Fruit fly (Drosophila melanogaster): Measurements from ENCODE around the gene CG32270.

CG32270 gene

dm6 chr3L:3178530-3179096 is 30.2 kb downstream of the CG32270 start, which contains the start of the genes MnM and Girdin (continued):
- TF ChIP-seq CoRest (tag; optimal IDR thresholded peaks at IDR 0.05) = peak; percentile 81
- no peak for TF ChIP-seq gcm (GFP tag; optimal IDR thresholded peaks at IDR 0.05)
- TF ChIP-seq eve (GFP tag; optimal IDR thresholded peaks at IDR 0.05) = no peak
- TF ChIP-seq NC2β (GFP tag; optimal IDR thresholded peaks at IDR 0.05) = peak; percentile 51
- no peak for TF ChIP-seq CG12299 (tag; optimal IDR thresholded peaks at IDR 0.05)
- no peak for TF ChIP-seq cato (GFP tag; optimal IDR thresholded peaks at IDR 0.05; ENCODE audit: borderline replicate concordance)
- no peak for TF ChIP-seq CG2678 (tag; optimal IDR thresholded peaks at IDR 0.05)
- TF ChIP-seq bigmax (GFP tag; optimal IDR thresholded peaks at IDR 0.05) = no peak
- TF ChIP-seq CG7928 (GFP tag; optimal IDR thresholded peaks at IDR 0.05) = peak; percentile 25
- peak; percentile 39 for TF ChIP-seq Tbp (GFP tag; optimal IDR thresholded peaks at IDR 0.05)
- no peak for TF ChIP-seq CG17328 (GFP tag; IDR thresholded peaks at IDR 0.05)
- TF ChIP-seq da (GFP tag; optimal IDR thresholded peaks at IDR 0.05) = peak; percentile 28
- no peak for TF ChIP-seq CG5953 (GFP tag; IDR thresholded peaks at IDR 0.05)
- no peak for TF ChIP-seq hth (optimal IDR thresholded peaks at IDR 0.05)
- peak; percentile 50 for TF ChIP-seq CG9797 (GFP tag; optimal IDR thresholded peaks at IDR 0.05)
- TF ChIP-seq al (GFP tag; IDR thresholded peaks at IDR 0.05) = peak; percentile 44; the same call in 1 of the 2 replicates
- TF ChIP-seq CHES-1-like (GFP tag; optimal IDR thresholded peaks at IDR 0.05) = peak; percentile 86
- TF ChIP-seq CG12236 (GFP tag; optimal IDR thresholded peaks at IDR 0.05) = peak; percentile 1
- TF ChIP-seq CG10209 (GFP tag; optimal IDR thresholded peaks at IDR 0.05) = peak; percentile 56
- TF ChIP-seq sisA (GFP tag; IDR thresholded peaks at IDR 0.05) = peak; percentile 56
- 0 out of 2 replicates have a peak, but pooled peaks have one; percentile 8 for TF ChIP-seq H2.0 (GFP tag; IDR thresholded peaks at IDR 0.05)
- TF ChIP-seq Ets65A (GFP tag) = peak; percentile 98
- no peak; the same call in 2 of the 3 replicates for TF ChIP-seq zen2 (GFP tag; IDR thresholded peaks at IDR 0.05; ENCODE audit: partially characterized antibody)
- TF ChIP-seq CG10366 (GFP tag; IDR thresholded peaks at IDR 0.05) = peak; percentile 55
- no peak for TF ChIP-seq Fer3 (tag; optimal IDR thresholded peaks at IDR 0.05)
- no peak for TF ChIP-seq CG1529 (GFP tag; optimal IDR thresholded peaks at IDR 0.05)
- peak; percentile 91 for TF ChIP-seq sd (tag; optimal IDR thresholded peaks at IDR 0.05)
- no peak for TF ChIP-seq CG17802 (tag; optimal IDR thresholded peaks at IDR 0.05)
- peak; percentile 74 for TF ChIP-seq tx (GFP tag; optimal IDR thresholded peaks at IDR 0.05)
- no peak for TF ChIP-seq PHDP (tag; optimal IDR thresholded peaks at IDR 0.05)
- peak in 1 of 2 experiments; percentile 74 for TF ChIP-seq Hr51 (GFP tag; optimal IDR thresholded peaks at IDR 0.05)
- no peak for TF ChIP-seq CG31441 (GFP tag; IDR thresholded peaks at IDR 0.05)
- TF ChIP-seq CrebB (tag; optimal IDR thresholded peaks at IDR 0.05) = peak; percentile 12
- TF ChIP-seq fd3F (GFP tag; optimal IDR thresholded peaks at IDR 0.05) = peak; percentile 43
- TF ChIP-seq CG6254 (GFP tag; optimal IDR thresholded peaks at IDR 0.05) = no peak
- no peak for TF ChIP-seq CG8765 (GFP tag; IDR thresholded peaks at IDR 0.05)
- peak; percentile 66 for TF ChIP-seq CG8944 (GFP tag; optimal IDR thresholded peaks at IDR 0.05)
- no peak for TF ChIP-seq h (optimal IDR thresholded peaks at IDR 0.05)
- TF ChIP-seq gcm2 (GFP tag; optimal IDR thresholded peaks at IDR 0.05) = no peak
- TF ChIP-seq gsb-n (tag; optimal IDR thresholded peaks at IDR 0.05) = peak; percentile 78
- TF ChIP-seq MBD-R2 (GFP tag; IDR thresholded peaks at IDR 0.05) = peak; percentile 63; the same call in 1 of the 2 replicates
- TF ChIP-seq lbe (GFP tag; optimal IDR thresholded peaks at IDR 0.05) = no peak
- TF ChIP-seq CG10543 (GFP tag; optimal IDR thresholded peaks at IDR 0.05) = peak; percentile 64
- TF ChIP-seq HLH54F (GFP tag; optimal IDR thresholded peaks at IDR 0.05) = peak; percentile 87
- peak; percentile 75 for TF ChIP-seq hbn (GFP tag; IDR thresholded peaks at IDR 0.05; ENCODE audit: partially characterized antibody)
- no peak for TF ChIP-seq run (tag; optimal IDR thresholded peaks at IDR 0.05)
- peak; percentile 87 for TF ChIP-seq shn (GFP tag; optimal IDR thresholded peaks at IDR 0.05)
- TF ChIP-seq Scr (GFP tag; IDR thresholded peaks at IDR 0.05; ENCODE audit: partially characterized antibody) = peak; percentile 92
- TF ChIP-seq CG11398 (GFP tag; optimal IDR thresholded peaks at IDR 0.05) = no peak
- TF ChIP-seq mld (GFP tag; IDR thresholded peaks at IDR 0.05; ENCODE audit: partially characterized antibody) = peak; percentile 60; the same call in 1 of the 3 replicates
